Worm (Caenorhabditis elegans) whole organism, L4/young adult: Measurements from ENCODE around the gene fipr-1.

Experiments used
- W03F9.2 ChIP-seq: fragments of 150-350 bp; optimal IDR thresholded peaks from 2 replicates; lab custom pipeline; 2014; ENCODE audit warnings: missing biosample characterization, missing genetic modification characterization
- dao-5 ChIP-seq: sonication (generic microtip); optimal IDR thresholded peaks from 2 replicates; lab custom pipeline; 2016; ENCODE audit warnings: missing genotype, missing genetic modification characterization, moderate library complexity, missing compliant biosample characterization
- him-1 ChIP-seq: sonication (generic microtip); optimal IDR thresholded peaks from 2 replicates; lab custom pipeline; 2016; ENCODE audit warnings: missing genotype, missing genetic modification reagents, missing genetic modification characterization, missing compliant biosample characterization

DNA sequence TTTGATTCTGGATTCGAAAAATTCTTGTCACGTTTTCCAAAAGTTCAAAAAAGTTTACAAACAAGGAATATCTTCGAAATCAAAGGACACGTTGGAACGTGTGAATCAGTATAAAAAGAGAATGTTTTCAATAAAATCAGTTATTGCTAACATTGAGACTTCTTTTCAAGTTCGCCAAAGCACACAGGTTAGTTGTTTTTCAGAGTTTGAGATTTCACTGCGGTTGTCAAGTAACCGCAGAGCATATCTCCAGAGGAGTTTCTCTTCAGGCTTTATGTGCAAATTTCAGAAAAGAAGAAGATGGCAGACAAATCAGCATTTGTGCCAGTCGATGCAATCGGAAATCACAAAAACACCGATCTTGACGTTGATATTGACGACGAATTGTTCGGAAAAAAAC lies 24.6 kb upstream of the fipr-1 start, which contains the start of gene K01D12.15:
- TF ChIP-seq him-1 (tag; lab: Kevin White, UChicago) (no peak), dao-5 (no peak), W03F9.2 (tag; lab: Kevin White, UChicago) (no peak)
